Fruit fly (Drosophila melanogaster) whole organism, embryonic: ENCODE measurements around the gene CG42268.

Experiments
- Abd-B ChIP-seq: fragments of 200-800 bp; sonication (Bioruptor generic); optimal IDR thresholded peaks from 2 replicates; lab custom pipeline; 2018; ENCODE audit warnings: missing biosample characterization, mild to moderate bottlenecking, missing genetic modification characterization, moderate library complexity
- Bgb ChIP-seq: fragments of 200-800 bp; sonication (Bioruptor generic); IDR thresholded peaks from 2 replicates; pipeline ENCODE4 v1.3.6; 2022; ENCODE audit warnings: missing biosample characterization, missing genetic modification characterization; ENCODE audit not compliant: partially characterized antibody
- CG10267 ChIP-seq: fragments of 200-800 bp; sonication (Bioruptor generic); optimal IDR thresholded peaks from 2 replicates; lab custom pipeline; 2018; ENCODE audit warnings: missing biosample characterization, mild to moderate bottlenecking, missing genetic modification characterization, moderate library complexity
- CG11504 ChIP-seq: fragments of 200-800 bp; sonication (Bioruptor generic); optimal IDR thresholded peaks from 3 replicates; lab custom pipeline; 2019; ENCODE audit warnings: missing biosample characterization, mild to moderate bottlenecking, missing genetic modification characterization, moderate library complexity
- CG13287 ChIP-seq: fragments of 200-800 bp; sonication (Bioruptor generic); IDR thresholded peaks from 2 replicates; pipeline ENCODE4 v1.3.6; 2022; ENCODE audit warnings: missing biosample characterization, missing genetic modification characterization; ENCODE audit not compliant: partially characterized antibody
- CG15479 ChIP-seq: fragments of 200-800 bp; sonication (Bioruptor generic); optimal IDR thresholded peaks from 3 replicates; lab custom pipeline; 2019; ENCODE audit warnings: missing biosample characterization, mild to moderate bottlenecking, missing genetic modification characterization, moderate library complexity
- CG17328 ChIP-seq: fragments of 200-800 bp; sonication (Bioruptor generic); IDR thresholded peaks from 2 replicates; pipeline ENCODE4 v1.3.6; 2022; ENCODE audit warnings: missing biosample characterization, missing genetic modification characterization
- CG17361 ChIP-seq: fragments of 200-800 bp; sonication (Bioruptor generic); IDR thresholded peaks from 3 replicates; pipeline ENCODE4 v1.3.6; 2022; ENCODE audit warnings: missing biosample characterization, missing genetic modification characterization
- CG17612 ChIP-seq: fragments of 200-800 bp; sonication (Bioruptor generic); IDR thresholded peaks from 2 replicates; pipeline ENCODE4 v1.3.6; 2022; ENCODE audit warnings: missing biosample characterization, missing genetic modification characterization
- CG18262 ChIP-seq: fragments of 200-800 bp; optimal IDR thresholded peaks from 3 replicates; lab custom pipeline; 2019; ENCODE audit warnings: missing biosample characterization, mild to moderate bottlenecking, missing genetic modification characterization, moderate library complexity
- CG18764 ChIP-seq: fragments of 200-800 bp; sonication (Bioruptor generic); optimal IDR thresholded peaks from 3 replicates; lab custom pipeline; 2016; ENCODE audit warnings: missing biosample characterization, missing genetic modification characterization
- CG2678 ChIP-seq: fragments of 200-800 bp; sonication (Bioruptor generic); optimal IDR thresholded peaks from 3 replicates; lab custom pipeline; 2019; ENCODE audit warnings: missing biosample characterization, mild to moderate bottlenecking, missing genetic modification characterization, moderate library complexity
- CG30020 ChIP-seq: fragments of 200-800 bp; optimal IDR thresholded peaks from 2 replicates; lab custom pipeline; 2019; ENCODE audit warnings: missing biosample characterization, mild to moderate bottlenecking, missing genetic modification characterization, moderate library complexity
- CG3065 ChIP-seq: fragments of 200-800 bp; sonication (Bioruptor generic); optimal IDR thresholded peaks from 2 replicates; lab custom pipeline; 2016; ENCODE audit warnings: missing biosample characterization, missing genetic modification characterization
- CG34376 ChIP-seq: fragments of 200-800 bp; sonication (Bioruptor generic); optimal IDR thresholded peaks from 2 replicates; lab custom pipeline; 2018; ENCODE audit warnings: missing biosample characterization, mild to moderate bottlenecking, missing genetic modification characterization
- CG4282 ChIP-seq: fragments of 200-800 bp; sonication (Bioruptor generic); optimal IDR thresholded peaks from 2 replicates; lab custom pipeline; 2016; ENCODE audit warnings: missing biosample characterization, missing genetic modification characterization
- CG7839 ChIP-seq: fragments of 200-800 bp; sonication (Bioruptor generic); optimal IDR thresholded peaks from 3 replicates; lab custom pipeline; 2018; ENCODE audit warnings: missing biosample characterization, mild to moderate bottlenecking, missing genetic modification characterization, moderate library complexity
- CG8478 ChIP-seq: fragments of >200 bp; optimal IDR thresholded peaks from 2 replicates; lab custom pipeline; 2018
- CHES-1-like ChIP-seq: fragments of 200-800 bp; sonication (Bioruptor generic); optimal IDR thresholded peaks from 2 replicates; lab custom pipeline; 2016; ENCODE audit warnings: missing biosample characterization, missing genetic modification characterization
- Drgx ChIP-seq: fragments of 200-800 bp; sonication (Bioruptor generic); IDR thresholded peaks from 2 replicates; pipeline ENCODE4 v1.3.6; 2022; ENCODE audit warnings: missing biosample characterization, missing genetic modification characterization
- E2f2 ChIP-seq: fragments of 200-800 bp; sonication (Bioruptor generic); IDR thresholded peaks from 2 replicates; pipeline ENCODE4 v1.3.6; 2022; ENCODE audit warnings: missing biosample characterization, missing genetic modification characterization
- H15 ChIP-seq: fragments of 200-800 bp; sonication (Bioruptor generic); IDR thresholded peaks from 3 replicates; pipeline ENCODE4 v1.3.6; 2022; ENCODE audit warnings: missing biosample characterization, missing genetic modification characterization
- Hr51 ChIP-seq, 2 experiments: fragments of 200-800 bp; sonication (Bioruptor generic); optimal IDR thresholded peaks; 2 replicates in 1 of 2; 3 replicates in 1 of 2; lab custom pipeline; 2016 to 2018; ENCODE audit warnings: missing biosample characterization in 2 of 2, missing genetic modification characterization in 2 of 2, mild to moderate bottlenecking in 1 of 2, moderate library complexity in 1 of 2
- Hsf ChIP-seq: fragments of 200-800 bp; sonication (Bioruptor generic); optimal IDR thresholded peaks from 3 replicates; lab custom pipeline; 2016; ENCODE audit warnings: missing biosample characterization, missing genetic modification characterization
- Lim3 ChIP-seq: fragments of 200-800 bp; sonication (Bioruptor generic); IDR thresholded peaks from 2 replicates; pipeline ENCODE4 v1.3.6; 2022; ENCODE audit warnings: missing biosample characterization, missing genetic modification characterization
- PHDP ChIP-seq: fragments of 200-800 bp; sonication (Bioruptor generic); optimal IDR thresholded peaks from 3 replicates; lab custom pipeline; 2018; ENCODE audit warnings: missing biosample characterization, mild to moderate bottlenecking, missing genetic modification characterization, moderate library complexity
- Sox102F ChIP-seq: fragments of 200-800 bp; sonication (Bioruptor generic); optimal IDR thresholded peaks from 2 replicates; lab custom pipeline; 2018; ENCODE audit warnings: missing biosample characterization, mild to moderate bottlenecking, missing genetic modification characterization, moderate library complexity
- abd-A ChIP-seq: fragments of 200-800 bp; sonication (Bioruptor generic); optimal IDR thresholded peaks from 3 replicates; lab custom pipeline; 2019; ENCODE audit warnings: missing biosample characterization, mild to moderate bottlenecking, missing genetic modification characterization, moderate library complexity
- bab2 ChIP-seq: fragments of 200-800 bp; sonication (Bioruptor generic); optimal IDR thresholded peaks from 2 replicates; lab custom pipeline; 2016; ENCODE audit warnings: missing biosample characterization, missing genetic modification characterization
- ci ChIP-seq: fragments of 200-800 bp; sonication (Bioruptor generic); IDR thresholded peaks from 3 replicates; pipeline ENCODE4 v1.3.6; 2022; ENCODE audit warnings: missing biosample characterization, missing genetic modification characterization
- crol ChIP-seq: fragments of 200-800 bp; sonication (Bioruptor generic); IDR thresholded peaks from 2 replicates; pipeline ENCODE4 v1.3.6; 2022; ENCODE audit warnings: missing biosample characterization, missing genetic modification characterization
- cwo ChIP-seq: fragments of 200-800 bp; sonication (Bioruptor generic); optimal IDR thresholded peaks from 3 replicates; lab custom pipeline; 2017; ENCODE audit warnings: missing biosample characterization, missing genetic modification characterization, mild to moderate bottlenecking, moderate library complexity, missing genetic modification reagents
- dm ChIP-seq: fragments of 200-800 bp; sonication (Bioruptor generic); optimal IDR thresholded peaks from 3 replicates; lab custom pipeline; 2016; ENCODE audit warnings: missing biosample characterization, missing genetic modification characterization
- dmrt99B ChIP-seq: fragments of 200-800 bp; sonication (Bioruptor generic); optimal IDR thresholded peaks from 2 replicates; lab custom pipeline; 2018; ENCODE audit warnings: missing biosample characterization, mild to moderate bottlenecking, missing genetic modification characterization, moderate library complexity
- fd96Cb ChIP-seq: fragments of 200-800 bp; sonication (Bioruptor generic); optimal IDR thresholded peaks from 2 replicates; lab custom pipeline; 2018; ENCODE audit warnings: missing biosample characterization, mild to moderate bottlenecking, missing genetic modification characterization, moderate library complexity
- gem ChIP-seq: fragments of 200-800 bp; sonication (Bioruptor generic); optimal IDR thresholded peaks from 2 replicates; lab custom pipeline; 2019; ENCODE audit warnings: missing biosample characterization, mild to moderate bottlenecking, missing genetic modification characterization, moderate library complexity
- grn ChIP-seq: fragments of 200-800 bp; sonication (Bioruptor generic); optimal IDR thresholded peaks from 3 replicates; lab custom pipeline; 2017; ENCODE audit warnings: missing biosample characterization, missing genetic modification characterization
- lov ChIP-seq, 2 experiments: fragments of 200-800 bp in 1 of 2; fragments of >200 bp in 1 of 2; sonication (Bioruptor generic) in 1 of 2; IDR thresholded peaks in 1 of 2; optimal IDR thresholded peaks in 1 of 2; 2 replicates in 1 of 2; 3 replicates in 1 of 2; pipeline versions ENCODE4 v1.3.6 to Lab custom; 2017 to 2022; ENCODE audit warnings: missing biosample characterization in 1 of 2, missing genetic modification characterization in 1 of 2
- mld ChIP-seq: fragments of 200-800 bp; sonication (Bioruptor generic); IDR thresholded peaks from 3 replicates; pipeline ENCODE4 v1.3.6; 2022; ENCODE audit warnings: missing biosample characterization, missing genetic modification characterization; ENCODE audit not compliant: partially characterized antibody
- pan ChIP-seq, 4 experiments: fragments of >200 bp in 3 of 4; fragments of 200-800 bp in 1 of 4; sonication (Bioruptor generic) in 1 of 4; optimal IDR thresholded peaks in 3 of 4; IDR thresholded peaks in 1 of 4; 2 replicates each; pipeline versions ENCODE4 v1.3.6 to Lab custom; 2017 to 2022; ENCODE audit warnings: missing biosample characterization in 2 of 4, missing genetic modification characterization in 2 of 4, mixed read lengths in 1 of 4
- prd ChIP-seq, 3 experiments: fragments of >200 bp in 2 of 3; fragments of 200-800 bp in 1 of 3; sonication (Bioruptor generic) in 1 of 3; optimal IDR thresholded peaks in 2 of 3; IDR thresholded peaks in 1 of 3; 2 replicates in 2 of 3; 3 replicates in 1 of 3; pipeline versions ENCODE4 v1.3.6 to Lab custom; 2017 to 2022; ENCODE audit warnings: missing biosample characterization in 1 of 3, missing genetic modification characterization in 1 of 3
- row ChIP-seq: fragments of 200-800 bp; sonication (Bioruptor generic); IDR thresholded peaks from 3 replicates; pipeline ENCODE4 v1.3.6; 2022; ENCODE audit warnings: missing biosample characterization, missing genetic modification characterization
- sna ChIP-seq: fragments of 200-800 bp; sonication (Bioruptor generic); IDR thresholded peaks from 2 replicates; pipeline ENCODE4 v1.3.6; 2022; ENCODE audit warnings: missing biosample characterization, missing genetic modification characterization; ENCODE audit not compliant: partially characterized antibody
- sqz ChIP-seq: fragments of 200-800 bp; sonication (Bioruptor generic); optimal IDR thresholded peaks from 3 replicates; lab custom pipeline; 2018; ENCODE audit warnings: missing biosample characterization, mild to moderate bottlenecking, missing genetic modification characterization
- twi ChIP-seq: fragments of 200-800 bp; optimal IDR thresholded peaks from 2 replicates; lab custom pipeline; 2019; ENCODE audit warnings: missing biosample characterization, mild to moderate bottlenecking, missing genetic modification characterization, moderate library complexity
- vvl ChIP-seq: fragments of 200-800 bp; sonication (Bioruptor generic); IDR thresholded peaks from 2 replicates; pipeline ENCODE4 v1.3.6; 2022; ENCODE audit warnings: missing biosample characterization, missing genetic modification characterization

The CG42268 gene

DNA sequence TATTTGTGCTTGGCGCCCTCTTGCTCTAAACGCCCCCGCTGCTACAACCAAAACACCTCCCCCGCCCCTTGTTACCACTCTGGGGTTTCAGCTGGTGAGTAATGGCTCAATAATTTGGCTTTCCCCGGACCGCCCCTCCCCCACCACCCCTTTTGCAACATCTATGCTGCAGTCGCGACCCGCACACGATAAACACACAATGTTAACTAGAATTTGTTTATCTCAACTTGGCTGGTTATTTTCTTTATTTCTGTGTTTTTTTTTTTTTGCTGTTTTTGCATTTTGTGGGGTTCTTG, 5.5 kb upstream of the CG42268 start (continued):
- no peak for TF ChIP-seq CG17612 (GFP tag; lab: Robert Waterston, UW)
- TF ChIP-seq CG30020, result no peak
- no peak for TF ChIP-seq mld
- no peak for TF ChIP-seq Lim3
- no peak for TF ChIP-seq sqz (GFP tag; lab: Kevin White, UChicago)
- no peak for TF ChIP-seq fd96Cb (tag; lab: Kevin White, UChicago)
- TF ChIP-seq dm (GFP tag; lab: Kevin White, UChicago), result no peak

DNA sequence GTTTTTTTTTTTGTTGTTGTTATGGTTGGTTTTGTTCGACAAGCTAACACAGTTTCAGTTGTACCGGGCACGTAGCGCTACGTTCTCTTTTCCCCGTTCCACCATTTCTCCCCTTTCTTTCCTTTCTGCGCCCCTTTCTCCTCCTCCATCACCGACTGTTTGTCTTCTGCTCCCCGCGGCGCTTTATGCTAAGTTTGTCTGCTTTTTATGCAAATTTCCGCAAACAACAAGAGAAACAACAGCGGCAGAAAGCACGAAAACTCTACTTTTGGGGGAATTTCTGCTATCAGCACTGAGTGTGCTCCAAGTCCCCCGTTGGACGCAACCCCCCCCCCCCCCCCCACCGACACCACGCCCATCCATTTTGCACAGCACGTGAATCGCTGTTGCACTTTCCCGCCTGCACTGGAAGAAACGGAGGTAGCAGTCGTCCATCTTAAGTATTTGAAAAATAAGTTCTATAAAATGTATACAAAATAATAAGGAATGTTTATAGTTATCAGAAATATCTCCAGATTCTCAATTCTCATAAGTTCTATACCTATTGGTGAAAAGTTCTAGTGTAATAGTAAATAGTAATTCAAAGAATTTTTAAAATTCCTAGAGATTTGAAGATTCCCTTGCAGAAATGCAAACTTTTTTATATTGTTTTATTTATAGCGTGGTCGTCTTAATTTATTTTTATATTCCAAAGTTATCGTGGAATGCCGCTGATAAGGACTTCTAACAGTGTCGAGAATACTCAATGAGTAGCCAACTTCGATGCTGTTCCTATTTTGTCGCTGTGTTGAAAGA, 4.9 kb upstream of the CG42268 start:
- TF ChIP-seq Bgb (GFP tag; lab: Robert Waterston, UW), result no peak
- no peak for TF ChIP-seq bab2 (GFP tag; lab: Kevin White, UChicago)
- TF ChIP-seq lov (optimal IDR thresholded peaks at IDR 0.05; lab: Kevin White, UChicago), result no peak
- TF ChIP-seq lov (GFP tag; IDR thresholded peaks at IDR 0.05; lab: Robert Waterston, UW), result no peak
- TF ChIP-seq CG8478 (lab: Kevin White, UChicago), result no peak
- no peak for TF ChIP-seq sna (GFP tag; lab: Robert Waterston, UW)
- TF ChIP-seq CG34376 (GFP tag; lab: Kevin White, UChicago), result no peak
- TF ChIP-seq vvl, result peak; percentile 46; the same call in 1 of the 2 replicates
- peak; percentile 2 for TF ChIP-seq Sox102F (GFP tag; lab: Kevin White, UChicago)
- TF ChIP-seq CHES-1-like (GFP tag; lab: Kevin White, UChicago), result no peak
- TF ChIP-seq CG18764 (GFP tag; lab: Kevin White, UChicago), result no peak
- TF ChIP-seq pan (optimal IDR thresholded peaks at IDR 0.05; lab: Kevin White, UChicago), result no peak
- TF ChIP-seq pan (GFP tag; optimal IDR thresholded peaks at IDR 0.05 in 1 of 2, IDR thresholded peaks at IDR 0.05 in 1 of 2), result peak in 1 of 2 experiments; percentile 15
- no peak for TF ChIP-seq Abd-B (GFP tag; lab: Kevin White, UChicago)
- no peak for TF ChIP-seq ci (GFP tag; lab: Robert Waterston, UW)
- no peak for TF ChIP-seq Hsf (GFP tag; lab: Kevin White, UChicago)
- TF ChIP-seq gem (tag; lab: Kevin White, UChicago), result peak; percentile 14
- peak; percentile 69 for TF ChIP-seq crol (GFP tag; lab: Robert Waterston, UW)
- TF ChIP-seq CG13287 (GFP tag; lab: Robert Waterston, UW), result no peak
- TF ChIP-seq PHDP, result no peak
- peak; percentile 45 for TF ChIP-seq cwo
- TF ChIP-seq CG7839 (tag; lab: Kevin White, UChicago), result peak; percentile 12
- peak; percentile 34; the same call in 1 of the 3 replicates for TF ChIP-seq CG17361 (GFP tag; lab: Robert Waterston, UW)
- TF ChIP-seq twi (tag; lab: Kevin White, UChicago), result no peak
- no peak for TF ChIP-seq CG3065 (GFP tag; lab: Kevin White, UChicago)
- 0 out of 3 replicates have a peak, but pooled peaks have one; percentile 24 for TF ChIP-seq H15
- peak; percentile 31 for TF ChIP-seq CG11504 (tag; lab: Kevin White, UChicago)
- no peak for TF ChIP-seq CG10267
- peak in 1 of 2 experiments; percentile 27 for TF ChIP-seq Hr51 (GFP tag; optimal IDR thresholded peaks at IDR 0.05; lab: Kevin White, UChicago)
- TF ChIP-seq row (GFP tag; lab: Robert Waterston, UW), result 0 out of 3 replicates have a peak, but pooled peaks have one; percentile 21
- no peak for TF ChIP-seq CG4282
- peak; percentile 23; the same call in 1 of the 2 replicates for TF ChIP-seq Drgx
- TF ChIP-seq CG15479 (GFP tag; lab: Kevin White, UChicago), result no peak
- peak; percentile 5 for TF ChIP-seq CG18262 (tag; lab: Kevin White, UChicago)
- no peak for TF ChIP-seq abd-A (tag; lab: Kevin White, UChicago)
- peak; percentile 8 for TF ChIP-seq dmrt99B
- peak; percentile 7 for TF ChIP-seq CG2678 (tag; lab: Kevin White, UChicago)
- TF ChIP-seq grn (GFP tag; lab: Kevin White, UChicago), result no peak
- TF ChIP-seq E2f2 (GFP tag; lab: Robert Waterston, UW), result no peak
- no peak for TF ChIP-seq prd (optimal IDR thresholded peaks at IDR 0.05; lab: Kevin White, UChicago)
- 0 out of 3 replicates have a peak, but pooled peaks have one; percentile 7 for TF ChIP-seq prd (GFP tag; IDR thresholded peaks at IDR 0.05; lab: Robert Waterston, UW)
- TF ChIP-seq CG17328, result no peak
